Worm (Caenorhabditis elegans): ENCODE measurements around the gene T03G11.9.

T03G11.9 gene

ce11 chrX:5164054-5164453 is 20.0 kb upstream of the T03G11.9 start:
- TF ChIP-seq snpc-4 (tag; optimal IDR thresholded peaks at IDR 0.05) (no peak), aly-2 (tag; optimal IDR thresholded peaks at IDR 0.05) (no peak), fkh-2 (tag; optimal IDR thresholded peaks at IDR 0.05) (no peak), fos-1 (tag; optimal IDR thresholded peaks at IDR 0.05) (no peak), jun-1 (tag; optimal IDR thresholded peaks at IDR 0.05) (no peak), nhr-23 (tag; optimal IDR thresholded peaks at IDR 0.05) (no peak)

- TF ChIP-seq ceh-28 (tag; optimal IDR thresholded peaks at IDR 0.05) (peak; percentile 62), nhr-11 (tag; optimal IDR thresholded peaks at IDR 0.05) (peak; percentile 21), lin-39 (tag; optimal IDR thresholded peaks at IDR 0.05) (peak; percentile 73), mml-1 (tag; optimal IDR thresholded peaks at IDR 0.05) (peak; percentile 93), zag-1 (tag; optimal IDR thresholded peaks at IDR 0.05) (no peak), ceh-16 (tag; optimal IDR thresholded peaks at IDR 0.05) (no peak), snpc-4 (tag; optimal IDR thresholded peaks at IDR 0.05) (peak; percentile 92), fos-1 (tag; optimal IDR thresholded peaks at IDR 0.05) (peak; percentile 53), nhr-77 (tag; optimal IDR thresholded peaks at IDR 0.05) (no peak), ZK546.5 (tag; optimal IDR thresholded peaks at IDR 0.05) (no peak), ceh-82 (tag; optimal IDR thresholded peaks at IDR 0.05) (peak; percentile 33), sea-2 (GFP tag; optimal IDR thresholded peaks at IDR 0.05) (no peak), nhr-67 (tag; optimal IDR thresholded peaks at IDR 0.05) (no peak), egl-5 (tag; optimal IDR thresholded peaks at IDR 0.05) (peak; percentile 56), pha-4 (tag; optimal IDR thresholded peaks at IDR 0.05) (peak; percentile 85), eor-1 (tag; optimal IDR thresholded peaks at IDR 0.05) (no peak), ceh-9 (tag; optimal IDR thresholded peaks at IDR 0.05) (no peak), R02D3.7 (tag; optimal IDR thresholded peaks at IDR 0.05) (peak; percentile 65), elt-1 (tag; optimal IDR thresholded peaks at IDR 0.05) (peak; percentile 19), mdl-1 (tag; optimal IDR thresholded peaks at IDR 0.05) (peak; percentile 91), ztf-11 (tag; optimal IDR thresholded peaks at IDR 0.05) (no peak), tbx-2 (tag; optimal IDR thresholded peaks at IDR 0.05) (peak; percentile 88), daf-12 (tag; optimal IDR thresholded peaks at IDR 0.05) (no peak), unc-62 (GFP tag; optimal IDR thresholded peaks at IDR 0.05) (peak; percentile 58), ztf-4 (tag; optimal IDR thresholded peaks at IDR 0.05) (peak; percentile 26), hmg-11 (tag; optimal IDR thresholded peaks at IDR 0.05) (peak; percentile 91), ama-1 (optimal IDR thresholded peaks at IDR 0.05) (no peak), nhr-76 (tag; optimal IDR thresholded peaks at IDR 0.05) (no peak), lsy-12 (tag; optimal IDR thresholded peaks at IDR 0.05) (peak; percentile 80), nhr-23 (tag; optimal IDR thresholded peaks at IDR 0.05) (peak; percentile 95), fkh-10 (GFP tag; optimal IDR thresholded peaks at IDR 0.05) (peak; percentile 78), fkh-2 (tag; optimal IDR thresholded peaks at IDR 0.05) (no peak), nhr-237 (tag; optimal IDR thresholded peaks at IDR 0.05) (no peak), skn-1 (tag; optimal IDR thresholded peaks at IDR 0.05) (peak; percentile 76), nhr-43 (tag; optimal IDR thresholded peaks at IDR 0.05; ENCODE audit: poor library complexity, severe bottlenecking) (peak; percentile 94), egl-27 (tag; optimal IDR thresholded peaks at IDR 0.05) (peak; percentile 21), lin-15B (tag; optimal IDR thresholded peaks at IDR 0.05) (peak; percentile 73), nfya-1 (tag; optimal IDR thresholded peaks at IDR 0.05; ENCODE audit: insufficient read depth) (peak; percentile 90), nhr-25 (tag; optimal IDR thresholded peaks at IDR 0.05) (peak; percentile 76), nhr-12 (tag; optimal IDR thresholded peaks at IDR 0.05) (no peak), jun-1 (tag; optimal IDR thresholded peaks at IDR 0.05) (peak; percentile 91), nhr-28 (tag; optimal IDR thresholded peaks at IDR 0.05) (peak; percentile 51), elt-2 (tag; optimal IDR thresholded peaks at IDR 0.05) (peak; percentile 76), elt-3 (tag; optimal IDR thresholded peaks at IDR 0.05) (no peak), unc-39 (tag; optimal IDR thresholded peaks at IDR 0.05) (no peak), aly-2 (tag; optimal IDR thresholded peaks at IDR 0.05) (no peak), pqm-1 (tag; optimal IDR thresholded peaks at IDR 0.05) (peak; percentile 52)
These were observed 19.0 kb upstream of the T03G11.9 start, which contains the start of gene mans-3 for ce11 chrX:5165037-5165436. TSS of gene mans-3 (plus strand) at chrX:5165395.

Data from whole organism, L3 larva.